Worm (Caenorhabditis elegans) whole organism, late embryonic: Measurements from ENCODE around the gene arrd-18.

Experiments
- C08G9.2 ChIP-seq: sonication (generic microtip); optimal IDR thresholded peaks from 2 replicates; lab custom pipeline; 2016; ENCODE audit warnings: mild to moderate bottlenecking, missing genetic modification characterization, moderate library complexity, missing compliant biosample characterization
- C38D4.7 ChIP-seq: fragments of 200-800 bp; sonication (Bioruptor generic); optimal IDR thresholded peaks from 2 replicates; lab custom pipeline; 2018; ENCODE audit warnings: mild to moderate bottlenecking, missing genetic modification characterization, moderate library complexity, missing compliant biosample characterization
- F13H6.1 ChIP-seq: sonication (generic microtip); optimal IDR thresholded peaks from 2 replicates; lab custom pipeline; 2016; ENCODE audit warnings: missing genetic modification characterization, missing compliant biosample characterization
- T23F11.4 ChIP-seq: fragments of 200-800 bp; sonication (Bioruptor generic); optimal IDR thresholded peaks from 2 replicates; lab custom pipeline; 2018; ENCODE audit warnings: mild to moderate bottlenecking, missing genetic modification characterization, missing compliant biosample characterization
- ama-1 ChIP-seq: fragments of 150-350 bp; optimal IDR thresholded peaks from 2 replicates; lab custom pipeline; 2014
- ceh-14 ChIP-seq: sonication (generic microtip); optimal IDR thresholded peaks from 2 replicates; lab custom pipeline; 2016; ENCODE audit warnings: missing genotype, missing genetic modification characterization, missing compliant biosample characterization
- ceh-18 ChIP-seq: sonication (generic microtip); optimal IDR thresholded peaks from 2 replicates; lab custom pipeline; 2016; ENCODE audit warnings: missing genetic modification characterization, missing compliant biosample characterization
- ceh-19 ChIP-seq: fragments of 200-800 bp; sonication (Bioruptor generic); optimal IDR thresholded peaks from 2 replicates; lab custom pipeline; 2018; ENCODE audit warnings: mild to moderate bottlenecking, missing genetic modification characterization, missing compliant biosample characterization
- ceh-22 ChIP-seq: sonication (generic microtip); optimal IDR thresholded peaks from 2 replicates; lab custom pipeline; 2017; ENCODE audit warnings: missing biosample characterization, missing genetic modification characterization
- ceh-45 ChIP-seq: fragments of 200-800 bp; sonication (Bioruptor generic); IDR thresholded peaks from 2 replicates; pipeline ENCODE4 v1.3.6; 2022; ENCODE audit warnings: missing genetic modification reagents, missing genetic modification characterization, missing compliant biosample characterization
- ceh-48 ChIP-seq: sonication (generic microtip); optimal IDR thresholded peaks from 2 replicates; lab custom pipeline; 2016; ENCODE audit warnings: missing genetic modification characterization, inconsistent platforms, missing compliant biosample characterization
- ceh-6 ChIP-seq: fragments of 200-800 bp; sonication (Bioruptor generic); optimal IDR thresholded peaks from 2 replicates; lab custom pipeline; 2018; ENCODE audit warnings: mild to moderate bottlenecking, missing genetic modification characterization, missing compliant biosample characterization
- ceh-9 ChIP-seq: sonication (generic microtip); optimal IDR thresholded peaks from 2 replicates; lab custom pipeline; 2016; ENCODE audit warnings: mild to moderate bottlenecking, missing genetic modification characterization, inconsistent platforms, missing compliant biosample characterization
- dve-1 ChIP-seq: sonication (generic microtip); optimal IDR thresholded peaks from 2 replicates; lab custom pipeline; 2017; ENCODE audit warnings: antibody characterized with exemption, mild to moderate bottlenecking, missing genetic modification characterization, missing compliant biosample characterization
- elt-2 ChIP-seq: sonication (generic microtip); optimal IDR thresholded peaks from 2 replicates; lab custom pipeline; 2016; ENCODE audit warnings: missing genetic modification reagents, missing genetic modification characterization, missing compliant biosample characterization
- elt-4 ChIP-seq: sonication (generic microtip); optimal IDR thresholded peaks from 2 replicates; lab custom pipeline; 2016; ENCODE audit warnings: missing genetic modification characterization, missing compliant biosample characterization
- ets-4 ChIP-seq: sonication (generic microtip); optimal IDR thresholded peaks from 2 replicates; lab custom pipeline; 2016; ENCODE audit warnings: missing genetic modification characterization, missing compliant biosample characterization
- fax-1 ChIP-seq: sonication (generic microtip); optimal IDR thresholded peaks from 2 replicates; lab custom pipeline; 2016; ENCODE audit warnings: missing genotype, missing genetic modification characterization, missing compliant biosample characterization
- fkh-10 ChIP-seq: fragments of 150-350 bp; optimal IDR thresholded peaks from 2 replicates; lab custom pipeline; 2014; ENCODE audit warnings: missing biosample characterization, missing genetic modification reagents, missing genetic modification characterization
- gmeb-2 ChIP-seq: sonication (generic microtip); optimal IDR thresholded peaks from 2 replicates; lab custom pipeline; 2016; ENCODE audit warnings: missing genetic modification characterization, inconsistent platforms, missing compliant biosample characterization
- hlh-30 ChIP-seq: sonication (generic microtip); optimal IDR thresholded peaks from 2 replicates; lab custom pipeline; 2017; ENCODE audit warnings: antibody characterized with exemption, missing genetic modification characterization, missing compliant biosample characterization; ENCODE audit not compliant: insufficient read depth
- hlh-6 ChIP-seq: sonication (generic microtip); optimal IDR thresholded peaks from 2 replicates; lab custom pipeline; 2016; ENCODE audit warnings: missing genotype, missing genetic modification characterization, missing compliant biosample characterization
- lim-6 ChIP-seq: sonication (generic microtip); optimal IDR thresholded peaks from 2 replicates; lab custom pipeline; 2016; ENCODE audit warnings: missing genetic modification characterization, missing compliant biosample characterization
- lin-11 ChIP-seq: fragments of 200-800 bp; sonication (Bioruptor generic); optimal IDR thresholded peaks from 2 replicates; lab custom pipeline; 2018; ENCODE audit warnings: mild to moderate bottlenecking, missing genetic modification characterization, missing compliant biosample characterization
- nfya-1 ChIP-seq: sonication (generic microtip); optimal IDR thresholded peaks from 2 replicates; lab custom pipeline; 2017; ENCODE audit warnings: missing genetic modification characterization, mild to moderate bottlenecking, missing compliant biosample characterization, antibody characterized with exemption, moderate library complexity
- nhr-11 ChIP-seq: fragments of 150-350 bp; optimal IDR thresholded peaks from 2 replicates; lab custom pipeline; 2014; ENCODE audit warnings: missing biosample characterization, missing genetic modification characterization
- nhr-232 ChIP-seq: sonication (generic microtip); optimal IDR thresholded peaks from 2 replicates; lab custom pipeline; 2016; ENCODE audit warnings: missing genetic modification characterization, missing compliant biosample characterization
- npax-4 ChIP-seq: sonication (generic microtip); optimal IDR thresholded peaks from 2 replicates; lab custom pipeline; 2016; ENCODE audit warnings: missing genetic modification characterization, missing compliant biosample characterization
- odd-2 ChIP-seq: sonication (generic microtip); optimal IDR thresholded peaks from 2 replicates; lab custom pipeline; 2017; ENCODE audit warnings: antibody characterized with exemption, mild to moderate bottlenecking, missing genetic modification characterization, missing compliant biosample characterization
- pag-3 ChIP-seq: sonication (generic microtip); optimal IDR thresholded peaks from 2 replicates; lab custom pipeline; 2016; ENCODE audit warnings: missing compliant biosample characterization, missing genetic modification characterization, borderline replicate concordance
- pha-2 ChIP-seq: sonication (generic microtip); optimal IDR thresholded peaks from 2 replicates; lab custom pipeline; 2017; ENCODE audit warnings: mild to moderate bottlenecking, missing genetic modification characterization, missing compliant biosample characterization
- pha-4 ChIP-seq: fragments of 150-350 bp; optimal IDR thresholded peaks from 2 replicates; lab custom pipeline; 2018; ENCODE audit warnings: missing biosample characterization, missing genetic modification reagents, missing genetic modification characterization
- pros-1 ChIP-seq: fragments of 150-350 bp; optimal IDR thresholded peaks from 2 replicates; lab custom pipeline; 2014; ENCODE audit warnings: missing biosample characterization, missing genetic modification reagents, missing genetic modification characterization
- sdc-2 ChIP-seq: sonication (generic microtip); optimal IDR thresholded peaks from 2 replicates; lab custom pipeline; 2016; ENCODE audit warnings: missing genotype, missing genetic modification characterization, missing compliant biosample characterization
- syd-9 ChIP-seq: sonication (generic microtip); optimal IDR thresholded peaks from 2 replicates; lab custom pipeline; 2016; ENCODE audit warnings: mild to moderate bottlenecking, missing genetic modification characterization, moderate library complexity, missing compliant biosample characterization
- tbx-7 ChIP-seq: sonication (generic microtip); optimal IDR thresholded peaks from 2 replicates; lab custom pipeline; 2016; ENCODE audit warnings: missing genotype, missing genetic modification characterization, missing compliant biosample characterization
- unc-42 ChIP-seq: sonication (generic microtip); optimal IDR thresholded peaks from 2 replicates; lab custom pipeline; 2016; ENCODE audit warnings: missing genotype, missing genetic modification characterization, missing compliant biosample characterization
- zip-5 ChIP-seq: sonication (generic microtip); optimal IDR thresholded peaks from 2 replicates; lab custom pipeline; 2016; ENCODE audit warnings: missing genetic modification characterization, missing compliant biosample characterization

arrd-18 gene

ce11 chrV:3342504-3342903 lies 30.6 kb upstream of the arrd-18 start, which contains the start of gene C17B7.3:
Gene C17B7.3 (plus strand): TSS chrV:3342804.
- TF ChIP-seq C38D4.7: no peak
- no peak for TF ChIP-seq odd-2
- no peak for TF ChIP-seq fkh-10
- no peak for TF ChIP-seq lim-6
- no peak for TF ChIP-seq T23F11.4 (GFP tag; lab: Kevin White, UChicago)
- no peak for TF ChIP-seq pros-1 (tag; lab: Kevin White, UChicago)
- TF ChIP-seq npax-4: no peak
- TF ChIP-seq zip-5 (tag; lab: Kevin White, UChicago): no peak
- TF ChIP-seq syd-9 (tag; lab: Kevin White, UChicago): no peak
- no peak for TF ChIP-seq pag-3 (tag; lab: Kevin White, UChicago)
- TF ChIP-seq, all 69 proteins: peak for 0

ce11 chrV:3341906-3342305 lies 30.0 kb upstream of the arrd-18 start, which contains the start of gene C17B7.10:
Gene C17B7.10 (minus strand): TSS chrV:3342006.
- no peak for TF ChIP-seq lin-11 (tag; lab: Kevin White, UChicago)
- TF ChIP-seq dve-1: no peak
- no peak for TF ChIP-seq ceh-45 (GFP tag; lab: Robert Waterston, UW)
- no peak for TF ChIP-seq ceh-48 (tag; lab: Kevin White, UChicago)

- TF ChIP-seq sdc-2 (no peak), ceh-6 (GFP tag; lab: Kevin White, UChicago) (no peak), tbx-7 (tag; lab: Kevin White, UChicago) (no peak), ceh-19 (GFP tag; lab: Kevin White, UChicago) (no peak), nhr-11 (no peak), F13H6.1 (tag; lab: Kevin White, UChicago) (no peak)
- TF ChIP-seq, all 69 proteins: peak for 0
Measured at ce11 chrV:3339009-3339408, 27.1 kb upstream of the arrd-18 start, which contains the start of gene C17B7.4. Gene C17B7.4 (plus strand): TSS chrV:3339309.

- TF ChIP-seq ceh-6 (GFP tag; lab: Kevin White, UChicago) (no peak), ama-1 (lab: Kevin White, UChicago) (no peak), ceh-14 (tag; lab: Kevin White, UChicago) (no peak), elt-4 (tag; lab: Kevin White, UChicago) (no peak), hlh-30 (no peak), pha-4 (tag; lab: Kevin White, UChicago) (no peak), ceh-19 (GFP tag; lab: Kevin White, UChicago) (no peak)
Measured at ce11 chrV:3333334-3333733, 21.4 kb upstream of the arrd-18 start, which contains the start of gene C17B7.5. Gene C17B7.5 (plus strand): TSS chrV:3333634.

- no peak for TF ChIP-seq zip-5 (tag; lab: Kevin White, UChicago)
- TF ChIP-seq hlh-6: no peak
- no peak for TF ChIP-seq ceh-45 (GFP tag; lab: Robert Waterston, UW)
- no peak for TF ChIP-seq ceh-22
- TF ChIP-seq C08G9.2 (tag; lab: Kevin White, UChicago): no peak
- no peak for TF ChIP-seq nfya-1
- no peak for TF ChIP-seq pag-3 (tag; lab: Kevin White, UChicago)
- TF ChIP-seq lim-6: no peak
- no peak for TF ChIP-seq ceh-9 (tag; lab: Kevin White, UChicago)
- no peak for TF ChIP-seq ceh-6 (GFP tag; lab: Kevin White, UChicago)
Measured at ce11 chrV:3332023-3332422, 20.1 kb upstream of the arrd-18 start, which contains the start of gene C17B7.9. Gene C17B7.9 (minus strand): TSS chrV:3332123.

- TF ChIP-seq nhr-232 (tag; lab: Kevin White, UChicago) (no peak), elt-2 (no peak), ceh-18 (tag; lab: Kevin White, UChicago) (no peak), pag-3 (tag; lab: Kevin White, UChicago) (no peak), ets-4 (no peak), ceh-9 (tag; lab: Kevin White, UChicago) (no peak), nhr-11 (no peak), fax-1 (tag; lab: Kevin White, UChicago) (no peak), pros-1 (tag; lab: Kevin White, UChicago) (no peak), pha-4 (tag; lab: Kevin White, UChicago) (no peak), unc-42 (tag; lab: Kevin White, UChicago) (no peak), pha-2 (tag; lab: Kevin White, UChicago) (no peak), gmeb-2 (no peak)
- TF ChIP-seq, all 69 proteins: peak for 0
Measured at ce11 chrV:3324178-3324577, 12.3 kb upstream of the arrd-18 start, which contains the start of gene C17B7.8. Gene C17B7.8 (minus strand): TSS chrV:3324278.
